Fruit fly (Drosophila melanogaster): ENCODE measurements around the gene CG11970.

DNA sequence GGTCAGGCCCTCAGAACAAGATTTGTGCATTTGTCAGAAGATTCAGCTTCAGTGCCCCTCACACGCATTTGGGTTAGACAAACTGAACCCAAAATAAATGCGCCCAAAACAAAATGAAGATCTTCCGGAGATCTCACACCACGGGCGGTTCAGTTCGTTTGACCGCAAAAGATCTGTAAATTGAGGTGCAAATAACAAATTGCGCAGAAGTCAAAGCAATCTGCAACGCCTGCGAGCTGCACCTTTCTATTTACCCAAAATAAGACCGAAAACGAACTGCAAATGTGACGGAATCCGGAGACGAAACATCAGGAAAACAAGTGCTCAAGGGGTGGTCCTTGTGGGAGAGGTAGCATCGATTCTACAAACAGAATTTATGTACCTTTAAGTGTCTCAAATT, 19.0 kb upstream of the CG11970 start:
- TF ChIP-seq CG8478 (optimal IDR thresholded peaks at IDR 0.05) (no peak), CTCF (optimal IDR thresholded peaks at IDR 0.05) (no peak)
